Fruit fly (Drosophila melanogaster) whole organism, embryonic: ENCODE measurements around the gene mbc.
A peak's percentile ranks its signal among the peaks of the same experiment; 100 is the strongest.

ENCODE experiments used
- Abd-B ChIP-seq: fragments of 200-800 bp; sonication (Bioruptor generic); optimal IDR thresholded peaks from 2 replicates; lab custom pipeline; 2018; ENCODE audit warnings: missing biosample characterization, mild to moderate bottlenecking, missing genetic modification characterization, moderate library complexity
- Awh ChIP-seq: fragments of 200-800 bp; sonication (Bioruptor generic); IDR thresholded peaks from 2 replicates; pipeline ENCODE4, ENCODE4 v1.3.6; 2022; ENCODE audit warnings: missing biosample characterization, missing genetic modification characterization
- Bdp1 ChIP-seq: fragments of 200-800 bp; sonication (Bioruptor generic); optimal IDR thresholded peaks from 3 replicates; lab custom pipeline; 2016; ENCODE audit warnings: missing biosample characterization, missing genetic modification characterization
- CG10654 ChIP-seq: fragments of 200-800 bp; sonication (Bioruptor generic); optimal IDR thresholded peaks from 2 replicates; lab custom pipeline; 2016; ENCODE audit warnings: missing biosample characterization, missing genetic modification characterization
- CG12104 ChIP-seq: fragments of 200-800 bp; sonication (Bioruptor generic); optimal IDR thresholded peaks from 3 replicates; lab custom pipeline; 2016; ENCODE audit warnings: missing biosample characterization, missing genetic modification characterization
- CG12659 ChIP-seq: fragments of 200-800 bp; sonication (Bioruptor generic); optimal IDR thresholded peaks from 3 replicates; lab custom pipeline; 2017; ENCODE audit warnings: mild to moderate bottlenecking, missing biosample characterization, missing genetic modification reagents, missing genetic modification characterization
- CG1792 ChIP-seq: fragments of 200-800 bp; sonication (Bioruptor generic); optimal IDR thresholded peaks from 2 replicates; lab custom pipeline; 2016; ENCODE audit warnings: missing biosample characterization, missing genetic modification characterization
- CG2678 ChIP-seq: fragments of 200-800 bp; sonication (Bioruptor generic); optimal IDR thresholded peaks from 3 replicates; lab custom pipeline; 2019; ENCODE audit warnings: missing biosample characterization, mild to moderate bottlenecking, missing genetic modification characterization, moderate library complexity
- CG30020 ChIP-seq: fragments of 200-800 bp; optimal IDR thresholded peaks from 2 replicates; lab custom pipeline; 2019; ENCODE audit warnings: missing biosample characterization, mild to moderate bottlenecking, missing genetic modification characterization, moderate library complexity
- CG31224 ChIP-seq: fragments of 200-800 bp; sonication (Bioruptor generic); IDR thresholded peaks from 2 replicates; pipeline ENCODE4 v1.3.6; 2022; ENCODE audit warnings: missing biosample characterization, missing genetic modification characterization
- CG31388 ChIP-seq: fragments of 200-800 bp; sonication (Bioruptor generic); optimal IDR thresholded peaks from 2 replicates; lab custom pipeline; 2016; ENCODE audit warnings: missing biosample characterization, missing genetic modification characterization
- CG31441 ChIP-seq: fragments of 200-800 bp; sonication (Bioruptor generic); IDR thresholded peaks from 2 replicates; pipeline ENCODE4 v1.3.6; 2022; ENCODE audit warnings: missing biosample characterization, missing genetic modification characterization
- CG34422 ChIP-seq: fragments of 200-800 bp; sonication (Bioruptor generic); IDR thresholded peaks from 3 replicates; pipeline ENCODE4 v1.3.6; 2022; ENCODE audit warnings: missing biosample characterization, missing genetic modification characterization
- CG4854 ChIP-seq: fragments of 200-800 bp; sonication (Bioruptor generic); optimal IDR thresholded peaks from 2 replicates; lab custom pipeline; 2016; ENCODE audit warnings: missing biosample characterization, missing genetic modification characterization, inconsistent platforms
- CG5180 ChIP-seq: fragments of 200-800 bp; sonication (Bioruptor generic); optimal IDR thresholded peaks from 3 replicates; lab custom pipeline; 2017; ENCODE audit warnings: missing biosample characterization, missing genetic modification characterization, mild to moderate bottlenecking, moderate library complexity, missing genetic modification reagents
- CG6272 ChIP-seq: fragments of 200-800 bp; sonication (Bioruptor generic); IDR thresholded peaks from 2 replicates; pipeline ENCODE4 v1.3.6; 2022; ENCODE audit warnings: missing biosample characterization, missing genetic modification characterization
- CG6654 ChIP-seq: fragments of 200-800 bp; sonication (Bioruptor generic); optimal IDR thresholded peaks from 2 replicates; lab custom pipeline; 2017; ENCODE audit warnings: missing biosample characterization, mild to moderate bottlenecking, missing genetic modification characterization
- CG7745 ChIP-seq: fragments of 200-800 bp; sonication (Bioruptor generic); optimal IDR thresholded peaks from 2 replicates; lab custom pipeline; 2018; ENCODE audit warnings: missing biosample characterization, mild to moderate bottlenecking, missing genetic modification characterization, moderate library complexity
- CG7839 ChIP-seq: fragments of 200-800 bp; sonication (Bioruptor generic); optimal IDR thresholded peaks from 3 replicates; lab custom pipeline; 2018; ENCODE audit warnings: missing biosample characterization, mild to moderate bottlenecking, missing genetic modification characterization, moderate library complexity
- CG9876 ChIP-seq: fragments of 200-800 bp; sonication (Bioruptor generic); optimal IDR thresholded peaks from 2 replicates; lab custom pipeline; 2016; ENCODE audit warnings: missing biosample characterization, missing genetic modification characterization
- Camta ChIP-seq: fragments of 200-800 bp; sonication (Bioruptor generic); optimal IDR thresholded peaks from 2 replicates; lab custom pipeline; 2016; ENCODE audit warnings: missing biosample characterization, missing genetic modification characterization
- Chrac-16 ChIP-seq: fragments of 200-800 bp; sonication (Bioruptor generic); optimal IDR thresholded peaks from 3 replicates; lab custom pipeline; 2016; ENCODE audit warnings: missing biosample characterization, missing genetic modification characterization
- CrebB ChIP-seq: fragments of 200-800 bp; sonication (Bioruptor generic); optimal IDR thresholded peaks from 3 replicates; lab custom pipeline; 2018; ENCODE audit warnings: missing biosample characterization, mild to moderate bottlenecking, missing genetic modification characterization
- Dad ChIP-seq: fragments of 200-800 bp; sonication (Bioruptor generic); optimal IDR thresholded peaks from 3 replicates; lab custom pipeline; 2016; ENCODE audit warnings: missing biosample characterization, missing genetic modification characterization
- Dek ChIP-seq: fragments of 200-800 bp; sonication (Bioruptor generic); optimal IDR thresholded peaks from 3 replicates; lab custom pipeline; 2019; ENCODE audit warnings: missing biosample characterization, mild to moderate bottlenecking, missing genetic modification characterization, moderate library complexity
- Doc2 ChIP-seq: fragments of 200-800 bp; sonication (Bioruptor generic); IDR thresholded peaks from 2 replicates; pipeline ENCODE4 v1.3.6; 2022; ENCODE audit warnings: missing biosample characterization, missing genetic modification characterization
- Gsc ChIP-seq: fragments of 200-800 bp; sonication (Bioruptor generic); IDR thresholded peaks from 2 replicates; pipeline ENCODE4 v1.3.6; 2022; ENCODE audit warnings: missing biosample characterization, missing genetic modification characterization
- Gug ChIP-seq: fragments of 200-800 bp; sonication (Bioruptor generic); IDR thresholded peaks from 4 replicates; pipeline ENCODE4 v1.3.6; 2022; ENCODE audit warnings: missing biosample characterization, missing genetic modification characterization
- HmgD ChIP-seq: fragments of 200-800 bp; sonication (Bioruptor generic); optimal IDR thresholded peaks from 3 replicates; lab custom pipeline; 2016; ENCODE audit warnings: missing biosample characterization, missing genetic modification characterization
- Hmx ChIP-seq: fragments of 200-800 bp; sonication (Bioruptor generic); optimal IDR thresholded peaks from 2 replicates; lab custom pipeline; 2016; ENCODE audit warnings: missing biosample characterization, missing genetic modification characterization
- MTF-1 ChIP-seq: fragments of 200-800 bp; sonication (Bioruptor generic); optimal IDR thresholded peaks from 2 replicates; lab custom pipeline; 2018; ENCODE audit warnings: missing biosample characterization, mild to moderate bottlenecking, missing genetic modification characterization, borderline replicate concordance
- TFAM ChIP-seq: fragments of 200-800 bp; sonication (Bioruptor generic); optimal IDR thresholded peaks from 2 replicates; lab custom pipeline; 2017; ENCODE audit warnings: missing biosample characterization, missing genetic modification characterization, inconsistent platforms
- Usf ChIP-seq: fragments of 200-800 bp; sonication (Bioruptor generic); optimal IDR thresholded peaks from 2 replicates; lab custom pipeline; 2017; ENCODE audit warnings: missing genotype, missing biosample characterization, missing genetic modification characterization
- Xbp1 ChIP-seq: fragments of 200-800 bp; sonication (Bioruptor generic); optimal IDR thresholded peaks from 3 replicates; lab custom pipeline; 2016; ENCODE audit warnings: missing biosample characterization, mild to moderate bottlenecking, missing genetic modification characterization
- chif ChIP-seq, 2 experiments: fragments of 200-800 bp; sonication (Bioruptor generic); optimal IDR thresholded peaks; 3 replicates each; lab custom pipeline; 2016; ENCODE audit warnings: missing biosample characterization in 2 of 2, missing genetic modification characterization in 2 of 2
- crp ChIP-seq, 2 experiments: fragments of 200-800 bp; sonication (Bioruptor generic); optimal IDR thresholded peaks; 2 replicates in 1 of 2; 3 replicates in 1 of 2; lab custom pipeline; 2017; ENCODE audit warnings: missing biosample characterization in 2 of 2, missing genetic modification characterization in 2 of 2, mild to moderate bottlenecking in 1 of 2, moderate library complexity in 1 of 2
- en ChIP-seq: fragments of 200-800 bp; sonication (Bioruptor generic); optimal IDR thresholded peaks from 2 replicates; lab custom pipeline; 2016; ENCODE audit warnings: missing biosample characterization, missing genetic modification characterization
- gce ChIP-seq: fragments of 200-800 bp; sonication (Bioruptor generic); IDR thresholded peaks from 3 replicates; pipeline ENCODE4 v1.3.6; 2022; ENCODE audit warnings: missing biosample characterization, missing genetic modification characterization
- hb ChIP-seq: fragments of 200-800 bp; sonication (Bioruptor generic); IDR thresholded peaks from 3 replicates; pipeline ENCODE4 v1.3.6; 2022; ENCODE audit warnings: missing biosample characterization, missing genetic modification characterization; ENCODE audit not compliant: partially characterized antibody
- knrl ChIP-seq: fragments of 200-800 bp; sonication (Bioruptor generic); IDR thresholded peaks from 3 replicates; pipeline ENCODE4 v1.3.6; 2022; ENCODE audit warnings: missing biosample characterization, missing genetic modification characterization; ENCODE audit not compliant: partially characterized antibody
- lab ChIP-seq: fragments of 200-800 bp; sonication (Bioruptor generic); optimal IDR thresholded peaks from 3 replicates; lab custom pipeline; 2017; ENCODE audit warnings: missing biosample characterization, missing genetic modification characterization, mild to moderate bottlenecking, moderate library complexity, missing genetic modification reagents
- odd ChIP-seq: fragments of 200-800 bp; sonication (Bioruptor generic); optimal IDR thresholded peaks from 2 replicates; lab custom pipeline; 2017; ENCODE audit warnings: missing biosample characterization, mild to moderate bottlenecking, missing genetic modification characterization
- repo ChIP-seq: fragments of 200-800 bp; sonication (Bioruptor generic); optimal IDR thresholded peaks from 2 replicates; lab custom pipeline; 2016; ENCODE audit warnings: missing biosample characterization, missing genetic modification characterization
- run ChIP-seq: fragments of 200-800 bp; sonication (Bioruptor generic); optimal IDR thresholded peaks from 3 replicates; lab custom pipeline; 2018; ENCODE audit warnings: missing biosample characterization, mild to moderate bottlenecking, missing genetic modification characterization
- sens ChIP-seq: fragments of 200-800 bp; sonication (Bioruptor generic); peaks from one replicate; lab custom pipeline; 2016; ENCODE audit warnings: missing biosample characterization, missing genetic modification characterization
- sim ChIP-seq: fragments of 200-800 bp; sonication (Bioruptor generic); IDR thresholded peaks from 2 replicates; pipeline ENCODE4 v1.3.6; 2022; ENCODE audit warnings: missing biosample characterization, missing genetic modification characterization
- sna ChIP-seq: fragments of 200-800 bp; sonication (Bioruptor generic); IDR thresholded peaks from 2 replicates; pipeline ENCODE4 v1.3.6; 2022; ENCODE audit warnings: missing biosample characterization, missing genetic modification characterization; ENCODE audit not compliant: partially characterized antibody
- tup ChIP-seq: fragments of 200-800 bp; sonication (Bioruptor generic); optimal IDR thresholded peaks from 2 replicates; lab custom pipeline; 2016; ENCODE audit warnings: missing biosample characterization, mild to moderate bottlenecking, missing genetic modification characterization, moderate library complexity
- vvl ChIP-seq: fragments of 200-800 bp; sonication (Bioruptor generic); IDR thresholded peaks from 2 replicates; pipeline ENCODE4 v1.3.6; 2022; ENCODE audit warnings: missing biosample characterization, missing genetic modification characterization
- wdn ChIP-seq: fragments of 200-800 bp; sonication (Bioruptor generic); IDR thresholded peaks from 2 replicates; pipeline ENCODE4 v1.3.6; 2022; ENCODE audit warnings: missing biosample characterization, missing genetic modification characterization

Gene mbc

dm6 chr3R:23783961-23784360 lies 2.4 kb downstream of the mbc start (continued):
- TF ChIP-seq Dek (tag; lab: Kevin White, UChicago) (peak; percentile 16), Bdp1 (GFP tag; lab: Kevin White, UChicago) (no peak), TFAM (GFP tag; lab: Kevin White, UChicago) (peak; percentile 2), CG12659 (GFP tag; lab: Kevin White, UChicago) (peak; percentile 61), sna (GFP tag; lab: Robert Waterston, UW) (no peak), CG7745 (tag; lab: Kevin White, UChicago) (no peak), MTF-1 (GFP tag; lab: Kevin White, UChicago) (peak; percentile 17), CG31224 (GFP tag; lab: Robert Waterston, UW) (0 out of 2 replicates have a peak, but pooled peaks have one; percentile 16), wdn (GFP tag; lab: Robert Waterston, UW) (no peak), sens (GFP tag; lab: Kevin White, UChicago) (peak; percentile 97), odd (GFP tag; lab: Kevin White, UChicago) (peak; percentile 37), gce (peak; percentile 52; the same call in 1 of the 3 replicates), CG31388 (GFP tag; lab: Kevin White, UChicago) (no peak), CG7839 (tag; lab: Kevin White, UChicago) (peak; percentile 83), Abd-B (GFP tag; lab: Kevin White, UChicago) (peak; percentile 69), CG12104 (peak; percentile 25), chif (GFP tag; optimal IDR thresholded peaks at IDR 0.05; lab: Kevin White, UChicago) (peak; percentile 69 to 83), Gug (GFP tag; lab: Robert Waterston, UW) (peak; percentile 35; the same call in 1 of the 4 replicates), Dad (peak; percentile 8), run (tag; lab: Kevin White, UChicago) (peak; percentile 53), Hmx (no peak), tup (peak; percentile 54), CG31441 (GFP tag; lab: Robert Waterston, UW) (peak; percentile 85), CG9876 (peak; percentile 10), CG4854 (GFP tag; lab: Kevin White, UChicago) (peak; percentile 33), CG30020 (tag; lab: Kevin White, UChicago) (peak; percentile 49), Camta (GFP tag; lab: Kevin White, UChicago) (peak; percentile 59), Awh (peak; percentile 34; the same call in 1 of the 2 replicates), en (GFP tag; lab: Kevin White, UChicago) (peak; percentile 17), vvl (GFP tag; lab: Robert Waterston, UW) (peak; percentile 72), CG10654 (GFP tag; lab: Kevin White, UChicago) (peak; percentile 56), Gsc (GFP tag; lab: Robert Waterston, UW) (no peak), CG34422 (GFP tag; lab: Robert Waterston, UW) (peak; percentile 73; the same call in 2 of the 3 replicates), Chrac-16 (GFP tag; lab: Kevin White, UChicago) (peak; percentile 76), HmgD (GFP tag; lab: Kevin White, UChicago) (no peak), lab (GFP tag; lab: Kevin White, UChicago) (peak; percentile 51), CG6654 (GFP tag; lab: Kevin White, UChicago) (peak; percentile 75), crp (GFP tag; optimal IDR thresholded peaks at IDR 0.05; lab: Kevin White, UChicago) (peak in 1 of 2 experiments; percentile 14), hb (GFP tag; lab: Robert Waterston, UW) (no peak), sim (GFP tag; lab: Robert Waterston, UW) (peak; percentile 68), repo (GFP tag; lab: Kevin White, UChicago) (no peak), CG6272 (GFP tag; lab: Robert Waterston, UW) (0 out of 2 replicates have a peak, but pooled peaks have one; percentile 33), CrebB (tag; lab: Kevin White, UChicago) (no peak), CG2678 (tag; lab: Kevin White, UChicago) (peak; percentile 80), CG5180 (GFP tag; lab: Kevin White, UChicago) (peak; percentile 39), Doc2 (GFP tag; lab: Robert Waterston, UW) (0 out of 2 replicates have a peak, but pooled peaks have one; percentile 5), CG1792 (GFP tag; lab: Kevin White, UChicago) (no peak), Usf (GFP tag; lab: Kevin White, UChicago) (peak; percentile 5), Xbp1 (peak; percentile 76), knrl (GFP tag; lab: Robert Waterston, UW) (0 out of 3 replicates have a peak, but pooled peaks have one; percentile 20)
